Worm (Caenorhabditis elegans) whole organism, young adult: ENCODE measurements around the gene vps-60.
A peak's percentile ranks its signal among the peaks of the same experiment; 100 is the strongest.

Source experiments
- B0261.1 ChIP-seq: sonication (generic microtip); optimal IDR thresholded peaks from 2 replicates; lab custom pipeline; 2016; ENCODE audit warnings: mild to moderate bottlenecking, missing genetic modification characterization, moderate library complexity, missing compliant biosample characterization
- F33H1.4 ChIP-seq: fragments of 200-800 bp; sonication (Bioruptor generic); IDR thresholded peaks from 2 replicates; pipeline ENCODE4 v1.3.6; 2022; ENCODE audit warnings: missing genetic modification reagents, missing genetic modification characterization, missing compliant biosample characterization
- F39B2.1 ChIP-seq: fragments of 200-800 bp; sonication (Bioruptor generic); IDR thresholded peaks from 2 replicates; pipeline ENCODE4 v1.3.6; 2022; ENCODE audit warnings: missing genetic modification reagents, missing genetic modification characterization, missing compliant biosample characterization
- F55B11.4 ChIP-seq: sonication (generic microtip); optimal IDR thresholded peaks from 2 replicates; lab custom pipeline; 2016; ENCODE audit warnings: missing compliant biosample characterization, missing genetic modification characterization, borderline replicate concordance; ENCODE audit not compliant: insufficient read depth
- F57A8.1 ChIP-seq: fragments of 200-800 bp; sonication (Bioruptor generic); optimal IDR thresholded peaks from 2 replicates; lab custom pipeline; 2018; ENCODE audit warnings: mild to moderate bottlenecking, missing genetic modification characterization, moderate library complexity, missing compliant biosample characterization
- K11D2.4 ChIP-seq: fragments of 200-800 bp; sonication (Bioruptor generic); IDR thresholded peaks from 2 replicates; pipeline ENCODE4 v1.3.6; 2022; ENCODE audit warnings: missing genetic modification reagents, missing genetic modification characterization, missing compliant biosample characterization
- K12H6.12 ChIP-seq: fragments of 200-800 bp; sonication (Bioruptor generic); optimal IDR thresholded peaks from 2 replicates; lab custom pipeline; 2018; ENCODE audit warnings: mild to moderate bottlenecking, missing genetic modification characterization, missing compliant biosample characterization
- Y67H2A.10 ChIP-seq: fragments of 200-800 bp; sonication (Bioruptor generic); conservative IDR thresholded peaks from 2 replicates; pipeline ENCODE4 v1.3.6; 2022; ENCODE audit warnings: missing genetic modification reagents, missing genetic modification characterization, missing compliant biosample characterization
- akir-1 ChIP-seq: fragments of 200-800 bp; sonication (Bioruptor generic); optimal IDR thresholded peaks from 2 replicates; lab custom pipeline; 2018; ENCODE audit warnings: mild to moderate bottlenecking, missing genetic modification characterization, moderate library complexity, missing compliant biosample characterization
- aptf-3 ChIP-seq: fragments of 200-800 bp; sonication (Bioruptor generic); IDR thresholded peaks from 2 replicates; pipeline ENCODE4 v1.3.6; 2022; ENCODE audit warnings: missing genetic modification characterization, missing compliant biosample characterization
- attf-3 ChIP-seq: fragments of 200-800 bp; sonication (Bioruptor generic); conservative IDR thresholded peaks from 2 replicates; pipeline ENCODE4 v1.3.6; 2022; ENCODE audit warnings: missing genetic modification reagents, missing genetic modification characterization, missing compliant biosample characterization
- bed-1 ChIP-seq: fragments of 200-800 bp; sonication (Bioruptor generic); IDR thresholded peaks from 2 replicates; pipeline ENCODE4 v1.3.6; 2022; ENCODE audit warnings: missing genetic modification reagents, missing genetic modification characterization, missing compliant biosample characterization
- cebp-1 ChIP-seq, 2 experiments: fragments of 200-800 bp in 1 of 2; sonication (Bioruptor generic) in 1 of 2; sonication (generic microtip) in 1 of 2; IDR thresholded peaks in 1 of 2; optimal IDR thresholded peaks in 1 of 2; 2 replicates each; pipeline versions ENCODE4 v1.3.6 to Lab custom; 2017 to 2022; ENCODE audit warnings: missing compliant biosample characterization in 2 of 2, missing genetic modification characterization in 2 of 2, mild to moderate bottlenecking in 1 of 2, missing genetic modification reagents in 1 of 2, moderate library complexity in 1 of 2
- die-1 ChIP-seq: sonication (generic microtip); optimal IDR thresholded peaks from 2 replicates; lab custom pipeline; 2016; ENCODE audit warnings: missing genotype, mild to moderate bottlenecking, missing genetic modification characterization, missing compliant biosample characterization
- ekl-4 ChIP-seq: fragments of 200-800 bp; sonication (Bioruptor generic); IDR thresholded peaks from 2 replicates; pipeline ENCODE4 v1.3.6; 2022; ENCODE audit warnings: missing genetic modification reagents, missing genetic modification characterization, missing compliant biosample characterization
- lin-40 ChIP-seq: sonication (generic microtip); optimal IDR thresholded peaks from 2 replicates; lab custom pipeline; 2016; ENCODE audit warnings: missing genetic modification characterization, mild to moderate bottlenecking, missing compliant biosample characterization, missing genotype, missing genetic modification reagents
- madf-8 ChIP-seq: fragments of 200-800 bp; sonication (Bioruptor generic); conservative IDR thresholded peaks from 2 replicates; pipeline ENCODE4 v1.3.6; 2022; ENCODE audit warnings: missing genetic modification reagents, missing genetic modification characterization, missing compliant biosample characterization
- mcd-1 ChIP-seq: fragments of 200-800 bp; sonication (Bioruptor generic); IDR thresholded peaks from 2 replicates; pipeline ENCODE4 v1.3.6; 2022; ENCODE audit warnings: missing genetic modification reagents, missing genetic modification characterization, missing compliant biosample characterization
- nfya-1 ChIP-seq: sonication (generic microtip); optimal IDR thresholded peaks from 2 replicates; lab custom pipeline; 2017; ENCODE audit warnings: antibody characterized with exemption, missing compliant biosample characterization, missing genetic modification characterization, borderline replicate concordance; ENCODE audit not compliant: insufficient read depth
- nhr-27 ChIP-seq: fragments of 200-800 bp; sonication (Bioruptor generic); optimal IDR thresholded peaks from 2 replicates; lab custom pipeline; 2018; ENCODE audit warnings: mild to moderate bottlenecking, missing genetic modification characterization, moderate library complexity, missing compliant biosample characterization
- nhr-80 ChIP-seq: sonication (generic microtip); optimal IDR thresholded peaks from 2 replicates; lab custom pipeline; 2016; ENCODE audit warnings: missing genetic modification characterization, missing compliant biosample characterization
- pha-4 ChIP-seq: fragments of 150-350 bp; sonication (generic microtip); optimal IDR thresholded peaks from 2 replicates; lab custom pipeline; 2014; ENCODE audit warnings: missing biosample characterization, missing genetic modification reagents, missing genetic modification characterization
- rcor-1 ChIP-seq: fragments of 200-800 bp; sonication (Bioruptor generic); IDR thresholded peaks from 2 replicates; pipeline ENCODE4 v1.3.6; 2022; ENCODE audit warnings: missing genetic modification reagents, missing genetic modification characterization, missing compliant biosample characterization
- rpc-1 ChIP-seq, 2 experiments: fragments of 150-350 bp in 1 of 2; sonication (generic microtip) in 1 of 2; optimal IDR thresholded peaks; 2 replicates each; lab custom pipeline; 2014 to 2018; ENCODE audit warnings: missing biosample characterization in 1 of 2, missing genetic modification characterization in 1 of 2, missing genetic modification reagents in 1 of 2, missing genotype in 1 of 2
- snpc-1.3 ChIP-seq: sonication (generic microtip); optimal IDR thresholded peaks from 2 replicates; lab custom pipeline; 2017; ENCODE audit warnings: missing genetic modification characterization, mild to moderate bottlenecking, missing compliant biosample characterization, antibody characterized with exemption, moderate library complexity, missing genotype, missing genetic modification reagents; ENCODE audit not compliant: insufficient read depth
- unc-130 ChIP-seq: sonication (generic microtip); optimal IDR thresholded peaks from 2 replicates; lab custom pipeline; 2016; ENCODE audit warnings: missing genetic modification reagents, missing genetic modification characterization, missing compliant biosample characterization
- unc-62 ChIP-seq: fragments of 150-350 bp; optimal IDR thresholded peaks from 2 replicates; lab custom pipeline; 2014; ENCODE audit warnings: missing biosample characterization, missing genetic modification reagents, missing genetic modification characterization
- zfh-2 ChIP-seq: fragments of 200-800 bp; sonication (Bioruptor generic); conservative IDR thresholded peaks from 2 replicates; pipeline ENCODE4 v1.3.6; 2022; ENCODE audit warnings: missing genetic modification reagents, missing genetic modification characterization, missing compliant biosample characterization
- zim-3 ChIP-seq: sonication (generic microtip); optimal IDR thresholded peaks from 2 replicates; lab custom pipeline; 2017; ENCODE audit warnings: mild to moderate bottlenecking, missing genetic modification characterization, moderate library complexity, missing compliant biosample characterization
- ztf-18 ChIP-seq: sonication (generic microtip); optimal IDR thresholded peaks from 2 replicates; lab custom pipeline; 2016; ENCODE audit warnings: missing genotype, mild to moderate bottlenecking, missing genetic modification characterization, missing compliant biosample characterization
- ztf-26 ChIP-seq: sonication (generic microtip); optimal IDR thresholded peaks from 2 replicates; lab custom pipeline; 2017; ENCODE audit warnings: missing genetic modification characterization, missing compliant biosample characterization
- ztf-28 ChIP-seq: fragments of 200-800 bp; sonication (Bioruptor generic); IDR thresholded peaks from 2 replicates; pipeline ENCODE4 v1.3.6; 2022; ENCODE audit warnings: missing genetic modification reagents, missing genetic modification characterization, missing compliant biosample characterization
- ztf-3 ChIP-seq: fragments of 200-800 bp; sonication (Bioruptor generic); optimal IDR thresholded peaks from 2 replicates; lab custom pipeline; 2018; ENCODE audit warnings: mild to moderate bottlenecking, missing genetic modification characterization, missing compliant biosample characterization

vps-60 gene

DNA sequence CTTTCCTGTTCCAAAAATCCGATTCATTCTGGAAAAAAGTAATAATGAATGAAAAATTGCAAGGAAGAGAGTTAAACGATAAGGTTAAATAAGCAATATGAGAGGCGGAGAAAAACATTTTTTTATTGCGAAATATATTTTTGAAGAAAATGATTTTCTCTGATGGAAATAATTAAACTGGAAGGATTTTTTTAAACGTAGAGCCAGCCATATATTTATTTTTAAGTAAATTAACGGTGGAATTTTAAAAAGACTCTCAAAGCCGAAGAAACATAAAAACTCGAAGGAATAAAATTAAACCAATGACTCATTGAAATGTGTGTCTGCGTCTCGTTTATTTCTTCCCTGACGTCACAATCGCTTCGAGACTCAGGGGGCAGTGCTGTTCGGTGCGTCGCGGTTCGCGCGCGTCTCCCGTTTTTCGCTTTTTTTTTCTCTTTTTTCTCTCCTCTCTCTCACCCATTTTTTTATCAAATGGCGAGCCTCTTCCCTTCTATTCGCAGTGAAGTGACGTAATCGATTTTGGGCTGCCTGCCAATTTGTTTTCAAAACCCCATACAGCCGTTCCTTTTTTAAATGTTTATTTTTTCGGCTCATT is at the start of gene vps-60 (continued):
- TF ChIP-seq ztf-26 (tag; lab: Kevin White, UChicago) (peak; percentile 90), ztf-28 (GFP tag; lab: Robert Waterston, UW) (no peak), unc-130 (peak; percentile 14), zfh-2 (GFP tag; lab: Robert Waterston, UW) (peak; percentile 97), F57A8.1 (no peak), ztf-3 (GFP tag; lab: Kevin White, UChicago) (peak; percentile 2), ekl-4 (GFP tag; lab: Robert Waterston, UW) (peak; percentile 88), Y67H2A.10 (GFP tag; lab: Robert Waterston, UW) (no peak), mcd-1 (GFP tag; lab: Robert Waterston, UW) (peak; percentile 82), F39B2.1 (GFP tag; lab: Robert Waterston, UW) (no peak), aptf-3 (no peak), K11D2.4 (peak; percentile 92), pha-4 (tag; lab: Kevin White, UChicago) (peak; percentile 82), madf-8 (GFP tag; lab: Robert Waterston, UW) (no peak; the same call in 1 of the 2 replicates), B0261.1 (tag; lab: Kevin White, UChicago) (no peak), akir-1 (no peak), K12H6.12 (tag; lab: Kevin White, UChicago) (peak; percentile 92), zim-3 (tag; lab: Kevin White, UChicago) (no peak), snpc-1.3 (tag; lab: Kevin White, UChicago) (peak; percentile 50), F33H1.4 (GFP tag; lab: Robert Waterston, UW) (peak; percentile 92), die-1 (tag; lab: Kevin White, UChicago) (peak; percentile 41), ztf-18 (tag; lab: Kevin White, UChicago) (peak; percentile 68), nhr-80 (peak; percentile 92)

DNA sequence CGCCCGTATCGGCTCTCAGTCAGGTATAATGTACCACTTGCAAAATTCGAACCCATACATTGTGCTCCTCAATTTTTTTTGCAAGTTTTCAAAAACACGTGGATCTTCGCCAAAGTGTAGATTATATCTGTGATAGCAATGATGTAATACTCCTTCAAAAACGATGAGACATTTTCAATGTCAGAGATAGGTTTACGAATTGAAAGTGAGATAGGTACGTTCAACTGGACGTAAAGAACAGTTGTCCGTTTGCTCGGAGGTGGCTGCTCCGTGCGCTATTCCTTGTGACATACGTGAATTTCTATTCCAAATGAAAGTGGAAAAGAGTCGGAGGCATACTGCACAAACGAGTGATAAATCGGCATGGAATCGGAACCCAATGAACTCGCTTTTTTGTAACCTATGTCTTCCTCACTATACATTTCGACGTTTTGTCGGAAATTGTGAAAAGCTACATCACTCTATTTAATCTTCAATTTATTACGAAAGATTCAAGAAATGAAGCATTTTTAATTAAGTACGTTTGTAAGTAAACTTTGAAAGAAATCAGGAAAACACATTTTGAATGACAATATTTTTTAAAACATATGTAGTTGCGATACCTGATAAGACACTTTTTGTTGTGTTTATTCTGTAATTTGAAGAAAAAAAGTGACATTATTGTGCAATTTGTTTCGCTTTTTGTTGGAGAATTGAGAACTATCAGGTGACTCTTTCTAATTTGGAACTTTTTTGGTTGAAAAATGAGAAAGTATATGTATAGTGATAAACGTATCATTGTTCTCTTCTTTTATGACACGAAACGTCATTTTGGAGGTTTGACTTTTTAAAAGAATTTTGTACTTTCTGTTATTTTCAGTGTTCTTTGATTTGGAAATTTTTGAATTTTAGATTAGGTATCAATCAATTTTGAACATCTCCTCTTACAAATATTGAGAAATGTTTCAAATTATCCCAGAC is 48.8 kb upstream of the vps-60 start:
- TF ChIP-seq lin-40 (tag; lab: Kevin White, UChicago): no peak
- TF ChIP-seq nhr-27: no peak
- TF ChIP-seq cebp-1 (GFP tag; IDR thresholded peaks at IDR 0.05; lab: Robert Waterston, UW): no peak
- TF ChIP-seq cebp-1 (tag; optimal IDR thresholded peaks at IDR 0.05; lab: Kevin White, UChicago): peak; percentile 32
- no peak for TF ChIP-seq die-1 (tag; lab: Kevin White, UChicago)
- no peak for TF ChIP-seq attf-3
- TF ChIP-seq F55B11.4 (tag; lab: Kevin White, UChicago): no peak
- peak; percentile 68 for TF ChIP-seq nhr-80
- no peak for TF ChIP-seq bed-1 (GFP tag; lab: Robert Waterston, UW)
- TF ChIP-seq unc-62 (GFP tag; lab: Kevin White, UChicago): peak; percentile 61
- TF ChIP-seq rpc-1 (optimal IDR thresholded peaks at IDR 0.05; lab: Kevin White, UChicago): no peak
- TF ChIP-seq rpc-1 (tag; optimal IDR thresholded peaks at IDR 0.05; lab: Kevin White, UChicago): no peak
- TF ChIP-seq nfya-1: no peak
- no peak for TF ChIP-seq rcor-1 (GFP tag; lab: Robert Waterston, UW)
